Fruit fly (Drosophila melanogaster): ENCODE measurements around the gene Mps1.

Mps1 gene

DNA sequence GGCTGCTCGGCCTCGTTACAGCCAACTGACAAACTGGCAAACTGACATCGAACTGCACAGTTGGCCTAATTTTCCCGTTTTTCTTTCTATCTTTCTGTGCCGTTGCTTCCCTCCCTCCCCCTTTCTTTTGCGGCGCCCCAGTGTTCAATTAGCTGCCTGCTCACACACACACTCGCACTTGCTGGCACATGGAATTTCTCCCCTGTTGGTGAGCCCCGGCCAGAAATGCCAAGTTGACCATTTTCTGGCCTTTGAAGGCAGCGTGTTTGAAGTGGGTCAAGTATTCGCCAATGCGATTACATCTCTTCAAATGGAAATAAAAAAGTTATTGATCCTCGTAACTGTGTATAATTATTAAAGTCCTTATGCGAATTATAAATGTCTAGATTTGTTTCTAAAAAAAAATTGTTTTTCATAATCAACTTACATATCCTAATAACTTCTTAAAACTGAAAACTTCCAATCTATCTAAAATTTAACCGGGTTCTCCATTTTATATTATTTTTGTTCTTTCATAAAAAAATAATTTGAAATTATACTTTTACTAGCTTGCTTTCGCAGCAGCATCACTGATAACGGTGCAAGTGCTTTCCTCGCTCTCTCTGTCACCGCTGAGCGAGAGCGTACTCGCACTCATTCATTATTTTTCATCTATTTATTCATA lies 9.7 kb downstream of the Mps1 start (continued):
- TF ChIP-seq Elba2 (GFP tag; optimal IDR thresholded peaks at IDR 0.05) (no peak), gcm2 (GFP tag; optimal IDR thresholded peaks at IDR 0.05) (no peak), CTCF (GFP tag; optimal IDR thresholded peaks at IDR 0.05) (no peak), CG6854 (GFP tag; optimal IDR thresholded peaks at IDR 0.05) (no peak), CG11085 (GFP tag; IDR thresholded peaks at IDR 0.05) (no peak), CG7357 (GFP tag; IDR thresholded peaks at IDR 0.05) (no peak), slbo (GFP tag; IDR thresholded peaks at IDR 0.05) (no peak), Atf3 (GFP tag; optimal IDR thresholded peaks at IDR 0.05) (no peak), CG5953 (GFP tag; IDR thresholded peaks at IDR 0.05) (no peak), mld (GFP tag; IDR thresholded peaks at IDR 0.05; ENCODE audit: partially characterized antibody) (no peak), Xbp1 (GFP tag; optimal IDR thresholded peaks at IDR 0.05) (peak; percentile 55), pzg (GFP tag; optimal IDR thresholded peaks at IDR 0.05) (no peak), pum (GFP tag; optimal IDR thresholded peaks at IDR 0.05) (no peak), Dp (GFP tag; optimal IDR thresholded peaks at IDR 0.05) (no peak), Nf-YB (GFP tag; optimal IDR thresholded peaks at IDR 0.05) (no peak), CG13624 (GFP tag; optimal IDR thresholded peaks at IDR 0.05) (no peak), CG1233 (GFP tag; optimal IDR thresholded peaks at IDR 0.05) (peak; percentile 34), CG32767 (GFP tag; IDR thresholded peaks at IDR 0.05) (no peak), Awh (GFP tag; IDR thresholded peaks at IDR 0.05) (peak; percentile 23; the same call in 1 of the 2 replicates), CG6765 (GFP tag; optimal IDR thresholded peaks at IDR 0.05) (no peak), Jarid2 (GFP tag; optimal IDR thresholded peaks at IDR 0.05) (no peak), CG4404 (GFP tag; IDR thresholded peaks at IDR 0.05) (no peak), CG5245 (GFP tag; optimal IDR thresholded peaks at IDR 0.05) (no peak), CG18476 (GFP tag; optimal IDR thresholded peaks at IDR 0.05) (no peak), CG3838 (GFP tag; optimal IDR thresholded peaks at IDR 0.05) (no peak), hbn (GFP tag; IDR thresholded peaks at IDR 0.05; ENCODE audit: partially characterized antibody) (no peak), CG3995 (GFP tag; optimal IDR thresholded peaks at IDR 0.05) (no peak), Dbx (GFP tag; IDR thresholded peaks at IDR 0.05) (no peak), Max (GFP tag; optimal IDR thresholded peaks at IDR 0.05) (peak; percentile 39), br (optimal IDR thresholded peaks at IDR 0.05) (no peak), CG11695 (GFP tag; IDR thresholded peaks at IDR 0.05) (0 out of 3 replicates have a peak, but pooled peaks have one; percentile 44), sr (GFP tag; IDR thresholded peaks at IDR 0.05) (no peak), CG6683 (GFP tag; optimal IDR thresholded peaks at IDR 0.05) (no peak), zen2 (GFP tag; IDR thresholded peaks at IDR 0.05; ENCODE audit: partially characterized antibody) (no peak), Sox102F (GFP tag; optimal IDR thresholded peaks at IDR 0.05) (no peak), CG9932 (GFP tag; IDR thresholded peaks at IDR 0.05) (0 out of 2 replicates have a peak, but pooled peaks have one; percentile 10), CG12104 (GFP tag; optimal IDR thresholded peaks at IDR 0.05) (peak; percentile 13), dmrt11E (tag; optimal IDR thresholded peaks at IDR 0.05) (peak; percentile 44), CG2116 (GFP tag; optimal IDR thresholded peaks at IDR 0.05) (peak; percentile 19), Bgb (GFP tag; IDR thresholded peaks at IDR 0.05; ENCODE audit: partially characterized antibody) (no peak), Abd-B (GFP tag; optimal IDR thresholded peaks at IDR 0.05) (no peak), gcm (GFP tag; optimal IDR thresholded peaks at IDR 0.05) (peak; percentile 9), ind (GFP tag; optimal IDR thresholded peaks at IDR 0.05) (no peak), PHDP (tag; optimal IDR thresholded peaks at IDR 0.05) (peak; percentile 22), pfk (GFP tag; optimal IDR thresholded peaks at IDR 0.05) (no peak), ERR (GFP tag; optimal IDR thresholded peaks at IDR 0.05) (no peak), crol (GFP tag; IDR thresholded peaks at IDR 0.05) (peak; percentile 66), CG13775 (GFP tag; optimal IDR thresholded peaks at IDR 0.05) (peak; percentile 21), CG7372 (GFP tag; IDR thresholded peaks at IDR 0.05) (no peak), CG2129 (GFP tag; IDR thresholded peaks at IDR 0.05; ENCODE audit: partially characterized antibody) (no peak), CG12299 (tag; optimal IDR thresholded peaks at IDR 0.05) (no peak)
